Worm (Caenorhabditis elegans) whole organism, young adult: ENCODE results near the gene egl-10.
A peak's percentile ranks its signal among the peaks of the same experiment; 100 is the strongest.

Source experiments
- B0035.1 ChIP-seq: sonication (generic microtip); optimal IDR thresholded peaks from 2 replicates; lab custom pipeline; 2016; ENCODE audit warnings: missing genetic modification characterization, mild to moderate bottlenecking, missing compliant biosample characterization, missing genotype, missing genetic modification reagents
- B0261.1 ChIP-seq: sonication (generic microtip); optimal IDR thresholded peaks from 2 replicates; lab custom pipeline; 2016; ENCODE audit warnings: mild to moderate bottlenecking, missing genetic modification characterization, moderate library complexity, missing compliant biosample characterization
- C06A6.2 ChIP-seq: fragments of 200-800 bp; sonication (Bioruptor generic); conservative IDR thresholded peaks from 2 replicates; pipeline ENCODE4 v1.3.6; 2022; ENCODE audit warnings: missing genetic modification characterization, missing compliant biosample characterization
- C17E4.6 ChIP-seq: fragments of 200-800 bp; sonication (Bioruptor generic); IDR thresholded peaks from 2 replicates; pipeline ENCODE4 v1.3.6; 2022; ENCODE audit warnings: missing genetic modification reagents, missing genetic modification characterization, missing compliant biosample characterization
- F39B2.1 ChIP-seq: fragments of 200-800 bp; sonication (Bioruptor generic); IDR thresholded peaks from 2 replicates; pipeline ENCODE4 v1.3.6; 2022; ENCODE audit warnings: missing genetic modification reagents, missing genetic modification characterization, missing compliant biosample characterization
- F55B11.4 ChIP-seq: sonication (generic microtip); optimal IDR thresholded peaks from 2 replicates; lab custom pipeline; 2016; ENCODE audit warnings: missing compliant biosample characterization, missing genetic modification characterization, borderline replicate concordance; ENCODE audit not compliant: insufficient read depth
- F57C9.4 ChIP-seq: sonication (generic microtip); optimal IDR thresholded peaks from 2 replicates; lab custom pipeline; 2017; ENCODE audit warnings: mild to moderate bottlenecking, missing genetic modification characterization, missing compliant biosample characterization
- T07F8.4 ChIP-seq: sonication (generic microtip); optimal IDR thresholded peaks from 2 replicates; lab custom pipeline; 2016; ENCODE audit warnings: mild to moderate bottlenecking, missing genetic modification characterization, moderate library complexity, missing compliant biosample characterization
- Y79H2A.3 ChIP-seq: fragments of 200-800 bp; sonication (Bioruptor generic); conservative IDR thresholded peaks from 2 replicates; pipeline ENCODE4 v1.3.6; 2022; ENCODE audit warnings: missing genetic modification reagents, missing genetic modification characterization, missing compliant biosample characterization
- attf-5 ChIP-seq: fragments of 200-800 bp; sonication (Bioruptor generic); optimal IDR thresholded peaks from 2 replicates; lab custom pipeline; 2018; ENCODE audit warnings: mild to moderate bottlenecking, missing genetic modification characterization, missing compliant biosample characterization
- bed-2 ChIP-seq: fragments of 200-800 bp; sonication (Bioruptor generic); IDR thresholded peaks from 2 replicates; pipeline ENCODE4 v1.3.6; 2022; ENCODE audit warnings: missing genetic modification reagents, missing genetic modification characterization, missing compliant biosample characterization
- ccch-3 ChIP-seq: fragments of 200-800 bp; sonication (Bioruptor generic); optimal IDR thresholded peaks from 2 replicates; lab custom pipeline; 2018; ENCODE audit warnings: mild to moderate bottlenecking, missing genetic modification characterization, missing compliant biosample characterization
- cebp-1 ChIP-seq, 2 experiments: fragments of 200-800 bp in 1 of 2; sonication (Bioruptor generic) in 1 of 2; sonication (generic microtip) in 1 of 2; IDR thresholded peaks in 1 of 2; optimal IDR thresholded peaks in 1 of 2; 2 replicates each; pipeline versions ENCODE4 v1.3.6 to Lab custom; 2017 to 2022; ENCODE audit warnings: missing compliant biosample characterization in 2 of 2, missing genetic modification characterization in 2 of 2, mild to moderate bottlenecking in 1 of 2, missing genetic modification reagents in 1 of 2, moderate library complexity in 1 of 2
- cebp-2 ChIP-seq: fragments of 200-800 bp; sonication (Bioruptor generic); IDR thresholded peaks from 2 replicates; pipeline ENCODE4 v1.3.6; 2022; ENCODE audit warnings: missing genetic modification characterization, missing compliant biosample characterization
- ceh-100 ChIP-seq: fragments of 200-800 bp; sonication (Bioruptor generic); IDR thresholded peaks from 2 replicates; pipeline ENCODE4 v1.3.6; 2022; ENCODE audit warnings: missing genetic modification reagents, missing genetic modification characterization, missing compliant biosample characterization
- ceh-40 ChIP-seq: fragments of 200-800 bp; sonication (Bioruptor generic); IDR thresholded peaks from 2 replicates; pipeline ENCODE4 v1.3.6; 2022; ENCODE audit warnings: missing genetic modification characterization, missing compliant biosample characterization
- ceh-58 ChIP-seq: fragments of 200-800 bp; sonication (Bioruptor generic); IDR thresholded peaks from 2 replicates; pipeline ENCODE4 v1.3.6; 2022; ENCODE audit warnings: missing genetic modification characterization, missing compliant biosample characterization
- dpff-1 ChIP-seq: sonication (generic microtip); optimal IDR thresholded peaks from 2 replicates; lab custom pipeline; 2017; ENCODE audit warnings: mild to moderate bottlenecking, missing genetic modification characterization, missing compliant biosample characterization
- ekl-4 ChIP-seq: fragments of 200-800 bp; sonication (Bioruptor generic); IDR thresholded peaks from 2 replicates; pipeline ENCODE4 v1.3.6; 2022; ENCODE audit warnings: missing genetic modification reagents, missing genetic modification characterization, missing compliant biosample characterization
- him-1 ChIP-seq: sonication (generic microtip); optimal IDR thresholded peaks from 2 replicates; lab custom pipeline; 2016; ENCODE audit warnings: missing genotype, missing genetic modification reagents, missing genetic modification characterization, missing compliant biosample characterization
- hlh-26 ChIP-seq: fragments of 200-800 bp; sonication (Bioruptor generic); conservative IDR thresholded peaks from 2 replicates; pipeline ENCODE4 v1.3.6; 2022; ENCODE audit warnings: missing genetic modification reagents, missing genetic modification characterization, missing compliant biosample characterization
- hmg-1.2 ChIP-seq: fragments of 200-800 bp; sonication (Bioruptor generic); IDR thresholded peaks from 2 replicates; pipeline ENCODE4 v1.3.6; 2022; ENCODE audit warnings: missing genetic modification reagents, missing genetic modification characterization, missing compliant biosample characterization
- lin-35 ChIP-seq, 3 experiments: fragments of 150-350 bp in 2 of 3; sonication (generic microtip) in 1 of 3; optimal IDR thresholded peaks; 2 replicates each; lab custom pipeline; 2014 to 2018; ENCODE audit warnings: missing biosample characterization in 3 of 3, missing genetic modification characterization in 3 of 3, missing genetic modification reagents in 3 of 3
- lsy-27 ChIP-seq: sonication (generic microtip); optimal IDR thresholded peaks from 2 replicates; lab custom pipeline; 2017; ENCODE audit warnings: missing genetic modification characterization, mild to moderate bottlenecking, missing compliant biosample characterization, antibody characterized with exemption, missing genotype, borderline replicate concordance; ENCODE audit not compliant: insufficient read depth
- madf-8 ChIP-seq: fragments of 200-800 bp; sonication (Bioruptor generic); conservative IDR thresholded peaks from 2 replicates; pipeline ENCODE4 v1.3.6; 2022; ENCODE audit warnings: missing genetic modification reagents, missing genetic modification characterization, missing compliant biosample characterization
- nhr-27 ChIP-seq: fragments of 200-800 bp; sonication (Bioruptor generic); optimal IDR thresholded peaks from 2 replicates; lab custom pipeline; 2018; ENCODE audit warnings: mild to moderate bottlenecking, missing genetic modification characterization, moderate library complexity, missing compliant biosample characterization
- nhr-80 ChIP-seq: sonication (generic microtip); optimal IDR thresholded peaks from 2 replicates; lab custom pipeline; 2016; ENCODE audit warnings: missing genetic modification characterization, missing compliant biosample characterization
- nhr-90 ChIP-seq: sonication (generic microtip); optimal IDR thresholded peaks from 2 replicates; lab custom pipeline; 2016; ENCODE audit warnings: missing genotype, mild to moderate bottlenecking, missing genetic modification characterization, missing compliant biosample characterization
- repo-1 ChIP-seq: sonication (generic microtip); optimal IDR thresholded peaks from 2 replicates; lab custom pipeline; 2017; ENCODE audit warnings: mild to moderate bottlenecking, missing genetic modification characterization, missing compliant biosample characterization
- sptf-2 ChIP-seq: fragments of 200-800 bp; sonication (Bioruptor generic); optimal IDR thresholded peaks from 2 replicates; lab custom pipeline; 2018; ENCODE audit warnings: mild to moderate bottlenecking, missing genetic modification characterization, missing compliant biosample characterization
- xnd-1 ChIP-seq: sonication (generic microtip); optimal IDR thresholded peaks from 2 replicates; lab custom pipeline; 2016; ENCODE audit warnings: missing genotype, missing genetic modification reagents, missing genetic modification characterization, missing compliant biosample characterization
- zim-3 ChIP-seq: sonication (generic microtip); optimal IDR thresholded peaks from 2 replicates; lab custom pipeline; 2017; ENCODE audit warnings: mild to moderate bottlenecking, missing genetic modification characterization, moderate library complexity, missing compliant biosample characterization

Gene egl-10

ce11 chrV:12412321-12412720, 50.5 kb downstream of the egl-10 start:
- TF ChIP-seq cebp-2 (GFP tag; lab: Robert Waterston, UW) (no peak), xnd-1 (tag; lab: Kevin White, UChicago) (no peak), B0261.1 (tag; lab: Kevin White, UChicago) (no peak), hmg-1.2 (GFP tag; lab: Robert Waterston, UW) (no peak)

- TF ChIP-seq ceh-100 (GFP tag; lab: Robert Waterston, UW), result no peak
- no peak for TF ChIP-seq cebp-1 (GFP tag; IDR thresholded peaks at IDR 0.05; lab: Robert Waterston, UW)
- TF ChIP-seq cebp-1 (tag; optimal IDR thresholded peaks at IDR 0.05; lab: Kevin White, UChicago), result no peak
Measured at ce11 chrV:12411909-12412308, 50.9 kb downstream of the egl-10 start, which contains the start of gene cdr-7. Gene cdr-7 (minus strand): TSS chrV:12412113.

ce11 chrV:12410416-12411001, 52.3 kb downstream of the egl-10 start, which contains the start of gene hrg-2:
Gene hrg-2 (minus strand): TSS chrV:12410513.
- TF ChIP-seq Y79H2A.3 (GFP tag; lab: Robert Waterston, UW) (no peak), C17E4.6 (GFP tag; lab: Robert Waterston, UW) (no peak), lin-35 (GFP tag; optimal IDR thresholded peaks at IDR 0.05; lab: Kevin White, UChicago) (no peak), ceh-40 (GFP tag; lab: Robert Waterston, UW) (no peak), lsy-27 (tag; lab: Kevin White, UChicago) (no peak), T07F8.4 (tag; lab: Kevin White, UChicago) (no peak), madf-8 (GFP tag; lab: Robert Waterston, UW) (no peak), nhr-27 (tag; lab: Kevin White, UChicago) (no peak)

ce11 chrV:12408996-12409395, 53.8 kb downstream of the egl-10 start:
- TF ChIP-seq nhr-80, result peak; percentile 6
- TF ChIP-seq sptf-2 (GFP tag; lab: Kevin White, UChicago), result no peak
- TF ChIP-seq cebp-1 (GFP tag; IDR thresholded peaks at IDR 0.05; lab: Robert Waterston, UW), result no peak
- TF ChIP-seq cebp-1 (tag; optimal IDR thresholded peaks at IDR 0.05; lab: Kevin White, UChicago), result peak; percentile 83
- peak; percentile 39; the same call in 1 of the 2 replicates for TF ChIP-seq hmg-1.2 (GFP tag; lab: Robert Waterston, UW)

- TF ChIP-seq nhr-90, result no peak
- no peak for TF ChIP-seq F55B11.4
- no peak for TF ChIP-seq B0035.1
- TF ChIP-seq repo-1 (tag; lab: Kevin White, UChicago), result no peak
- TF ChIP-seq C06A6.2, result no peak
- no peak for TF ChIP-seq ekl-4 (GFP tag; lab: Robert Waterston, UW)
- no peak for TF ChIP-seq him-1 (tag; lab: Kevin White, UChicago)
- no peak for TF ChIP-seq cebp-2 (GFP tag; lab: Robert Waterston, UW)
- no peak for TF ChIP-seq hlh-26 (GFP tag; lab: Robert Waterston, UW)
- no peak for TF ChIP-seq attf-5 (GFP tag; lab: Kevin White, UChicago)
- no peak for TF ChIP-seq zim-3
- TF ChIP-seq dpff-1 (tag; lab: Kevin White, UChicago), result no peak
- TF ChIP-seq F39B2.1 (GFP tag; lab: Robert Waterston, UW), result no peak
- no peak for TF ChIP-seq ccch-3
- no peak for TF ChIP-seq ceh-58
- TF ChIP-seq bed-2 (GFP tag; lab: Robert Waterston, UW), result no peak
- TF ChIP-seq F57C9.4 (tag; lab: Kevin White, UChicago), result no peak
Measured at ce11 chrV:12408525-12408924, 54.3 kb downstream of the egl-10 start, which contains the start of gene cdr-4. Gene cdr-4 (minus strand): TSS chrV:12408625.
